Fruit fly (Drosophila melanogaster) whole organism, larva: Measurements from ENCODE around the gene cerv.

ENCODE experiments used
- noc ChIP-seq: fragments of 200-800 bp; sonication (Bioruptor generic); optimal IDR thresholded peaks from 3 replicates; lab custom pipeline; 2019; ENCODE audit warnings: missing biosample characterization, mild to moderate bottlenecking, missing genetic modification characterization, moderate library complexity

The cerv gene

dm6 chrX:15578043-15578442 is at the start of gene cerv, which contains the start of gene CG7872:
TSS of gene cerv (minus strand) at chrX:15578171.
TSS of gene CG7872 (plus strand) at chrX:15578205.
- no peak for TF ChIP-seq noc (tag; lab: Kevin White, UChicago)

dm6 chrX:15626279-15626678 is 48.3 kb upstream of the cerv start:
- TF ChIP-seq noc (tag; lab: Kevin White, UChicago) = no peak

- no peak for TF ChIP-seq noc (tag; lab: Kevin White, UChicago)
Observed at dm6 chrX:15623809-15624208, 45.8 kb upstream of the cerv start.

- TF ChIP-seq noc (tag; lab: Kevin White, UChicago) = peak; percentile 63
Observed at dm6 chrX:15622970-15623402, 45.0 kb upstream of the cerv start.

dm6 chrX:15620439-15621227 is 42.7 kb upstream of the cerv start:
- no peak for TF ChIP-seq noc (tag; lab: Kevin White, UChicago)

- TF ChIP-seq noc (tag; lab: Kevin White, UChicago) = no peak
Observed at dm6 chrX:15619631-15619960, 41.6 kb upstream of the cerv start.

- TF ChIP-seq noc (tag; lab: Kevin White, UChicago) = peak; percentile 70
Observed at dm6 chrX:15618953-15619630, 41.1 kb upstream of the cerv start.

- TF ChIP-seq noc (tag; lab: Kevin White, UChicago) = no peak
Observed at dm6 chrX:15617916-15618315, 39.9 kb upstream of the cerv start.

- no peak for TF ChIP-seq noc (tag; lab: Kevin White, UChicago)
Observed at dm6 chrX:15616532-15616931, 38.6 kb upstream of the cerv start.

dm6 chrX:15616018-15616417 is 38.0 kb upstream of the cerv start:
- no peak for TF ChIP-seq noc (tag; lab: Kevin White, UChicago)

- peak; percentile 66 for TF ChIP-seq noc (tag; lab: Kevin White, UChicago)
Observed at dm6 chrX:15615426-15615825, 37.5 kb upstream of the cerv start.

- TF ChIP-seq noc (tag; lab: Kevin White, UChicago) = no peak
Observed at dm6 chrX:15611795-15612194, 33.8 kb upstream of the cerv start.

dm6 chrX:15610957-15611356 is 33.0 kb upstream of the cerv start:
- TF ChIP-seq noc (tag; lab: Kevin White, UChicago) = no peak

dm6 chrX:15610173-15610572 is 32.2 kb upstream of the cerv start:
- TF ChIP-seq noc (tag; lab: Kevin White, UChicago) = no peak

- no peak for TF ChIP-seq noc (tag; lab: Kevin White, UChicago)
Observed at dm6 chrX:15609351-15609750, 31.4 kb upstream of the cerv start.

dm6 chrX:15608751-15609345 is 30.9 kb upstream of the cerv start:
- TF ChIP-seq noc (tag; lab: Kevin White, UChicago) = no peak
